Fruit fly (Drosophila melanogaster) whole organism, wandering third instar larva: Measurements from ENCODE around the gene CG7330.

Source experiments
- Abd-B ChIP-seq: fragments of >200 bp; optimal IDR thresholded peaks from 2 replicates; lab custom pipeline; 2017; ENCODE audit warnings: missing biosample characterization, missing genetic modification characterization
- Rel ChIP-seq, 2 experiments: fragments of 200-800 bp; sonication (Bioruptor generic) in 1 of 2; optimal IDR thresholded peaks; 2 replicates in 1 of 2; 3 replicates in 1 of 2; lab custom pipeline; 2016 to 2019; ENCODE audit warnings: mild to moderate bottlenecking in 2 of 2, missing biosample characterization in 2 of 2, missing genetic modification characterization in 2 of 2, moderate library complexity in 1 of 2
- br ChIP-seq: fragments of 200-800 bp; sonication (Bioruptor generic); optimal IDR thresholded peaks from 2 replicates; lab custom pipeline; 2016; ENCODE audit warnings: missing biosample characterization, missing genetic modification characterization
- h ChIP-seq: fragments of 200-800 bp; sonication (Bioruptor generic); optimal IDR thresholded peaks from 3 replicates; lab custom pipeline; 2016; ENCODE audit warnings: missing biosample characterization, mild to moderate bottlenecking, missing genetic modification characterization
- rgr ChIP-seq: fragments of 200-800 bp; sonication (Bioruptor generic); optimal IDR thresholded peaks from 3 replicates; lab custom pipeline; 2016; ENCODE audit warnings: missing biosample characterization, mild to moderate bottlenecking, missing genetic modification characterization

DNA sequence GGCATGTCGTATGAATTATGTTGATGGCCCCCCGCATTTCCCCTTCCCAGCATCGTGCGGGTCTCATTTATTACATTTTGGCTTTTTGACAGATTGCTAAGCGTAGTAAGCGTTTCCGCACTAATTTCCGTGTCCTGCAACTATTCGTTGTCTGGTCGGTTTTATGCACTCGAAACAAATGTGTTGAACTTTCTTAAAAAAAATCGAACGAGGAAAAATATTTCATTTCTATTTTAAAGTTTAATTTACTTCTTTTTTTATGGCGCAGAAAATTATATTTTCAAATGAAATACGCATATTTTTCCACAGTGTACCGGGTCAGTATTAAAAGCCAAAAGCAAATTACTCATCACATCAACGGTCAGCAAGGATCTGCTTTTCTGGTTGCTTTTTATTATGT lies 16.1 kb downstream of the CG7330 start:
- TF ChIP-seq h (GFP tag; lab: Kevin White, UChicago): no peak
- no peak for TF ChIP-seq Abd-B (GFP tag; lab: Kevin White, UChicago)
- TF ChIP-seq br (GFP tag; lab: Kevin White, UChicago): no peak
- TF ChIP-seq rgr (GFP tag; lab: Kevin White, UChicago): no peak
- no peak for TF ChIP-seq Rel (GFP tag; optimal IDR thresholded peaks at IDR 0.05; lab: Kevin White, UChicago)
- no peak for TF ChIP-seq Rel (tag; optimal IDR thresholded peaks at IDR 0.05; lab: Kevin White, UChicago)
